Worm (Caenorhabditis elegans) whole organism, L1 larva: ENCODE results near the gene srh-33.

Experiments used
- C04F5.9 ChIP-seq: sonication (generic microtip); optimal IDR thresholded peaks from 2 replicates; lab custom pipeline; 2016; ENCODE audit warnings: missing genetic modification characterization, missing compliant biosample characterization
- Y116A8C.19 ChIP-seq: sonication (generic microtip); optimal IDR thresholded peaks from 2 replicates; lab custom pipeline; 2016; ENCODE audit warnings: missing compliant biosample characterization, missing genetic modification characterization, borderline replicate concordance
- alr-1 ChIP-seq: fragments of 200-800 bp; sonication (Bioruptor generic); optimal IDR thresholded peaks from 2 replicates; lab custom pipeline; 2018; ENCODE audit warnings: borderline replicate concordance, mild to moderate bottlenecking, missing genetic modification characterization, missing compliant biosample characterization
- ceh-8 ChIP-seq: fragments of 200-800 bp; sonication (Bioruptor generic); optimal IDR thresholded peaks from 2 replicates; lab custom pipeline; 2018; ENCODE audit warnings: mild to moderate bottlenecking, missing genetic modification characterization, moderate library complexity, missing compliant biosample characterization
- ces-1 ChIP-seq: fragments of 150-350 bp; optimal IDR thresholded peaks from 2 replicates; lab custom pipeline; 2014; ENCODE audit warnings: missing biosample characterization, missing genetic modification reagents, missing genetic modification characterization
- dpl-1 ChIP-seq, 3 experiments: fragments of 150-350 bp in 2 of 3; sonication (generic microtip) in 1 of 3; optimal IDR thresholded peaks; 2 replicates each; lab custom pipeline; 2014 to 2017; ENCODE audit warnings: missing biosample characterization in 3 of 3, missing genetic modification characterization in 3 of 3, missing genetic modification reagents in 3 of 3
- efl-1 ChIP-seq, 4 experiments: fragments of 150-350 bp; optimal IDR thresholded peaks in 3 of 4; peaks in 1 of 4; 1 replicate in 1 of 4; 2 replicates in 3 of 4; lab custom pipeline; 2014; ENCODE audit warnings: missing biosample characterization in 2 of 4, missing genetic modification characterization in 2 of 4, missing genetic modification reagents in 2 of 4
- egl-13 ChIP-seq: sonication (generic microtip); optimal IDR thresholded peaks from 2 replicates; lab custom pipeline; 2016; ENCODE audit warnings: missing genotype, missing genetic modification reagents, missing genetic modification characterization, missing compliant biosample characterization
- elt-2 ChIP-seq: sonication (generic microtip); optimal IDR thresholded peaks from 2 replicates; lab custom pipeline; 2016; ENCODE audit warnings: missing genetic modification characterization, mild to moderate bottlenecking, inconsistent platforms, missing compliant biosample characterization, missing genetic modification reagents
- fkh-10 ChIP-seq: sonication (generic microtip); optimal IDR thresholded peaks from 2 replicates; lab custom pipeline; 2017; ENCODE audit warnings: missing biosample characterization, missing genetic modification reagents, missing genetic modification characterization
- fkh-8 ChIP-seq: sonication (generic microtip); optimal IDR thresholded peaks from 2 replicates; lab custom pipeline; 2016; ENCODE audit warnings: mild to moderate bottlenecking, missing genetic modification characterization, missing compliant biosample characterization
- fos-1 ChIP-seq: fragments of 150-350 bp; optimal IDR thresholded peaks from 2 replicates; lab custom pipeline; 2014; ENCODE audit warnings: missing biosample characterization, missing genetic modification characterization
- hlh-17 ChIP-seq: fragments of 200-800 bp; sonication (Bioruptor generic); optimal IDR thresholded peaks from 2 replicates; lab custom pipeline; 2018; ENCODE audit warnings: missing genetic modification characterization, mild to moderate bottlenecking, missing compliant biosample characterization, moderate library complexity, borderline replicate concordance
- irx-1 ChIP-seq: sonication (generic microtip); optimal IDR thresholded peaks from 2 replicates; lab custom pipeline; 2016; ENCODE audit warnings: missing genetic modification characterization, missing compliant biosample characterization
- lin-13 ChIP-seq: fragments of 150-350 bp; optimal IDR thresholded peaks from 2 replicates; lab custom pipeline; 2014; ENCODE audit warnings: missing biosample characterization, missing genetic modification reagents, missing genetic modification characterization
- lsy-2 ChIP-seq, 2 experiments: fragments of 150-350 bp; optimal IDR thresholded peaks; 2 replicates each; lab custom pipeline; 2014; ENCODE audit warnings: missing biosample characterization in 2 of 2, missing genetic modification characterization in 2 of 2
- nhr-19 ChIP-seq: fragments of 200-800 bp; sonication (Bioruptor generic); conservative IDR thresholded peaks from 2 replicates; pipeline ENCODE4 v1.3.6; 2022; ENCODE audit warnings: missing genetic modification characterization, missing compliant biosample characterization
- nhr-20 ChIP-seq: sonication (generic microtip); optimal IDR thresholded peaks from 2 replicates; lab custom pipeline; 2016; ENCODE audit warnings: mild to moderate bottlenecking, missing genetic modification characterization, missing compliant biosample characterization
- nhr-28 ChIP-seq: fragments of 150-350 bp; optimal IDR thresholded peaks from 2 replicates; lab custom pipeline; 2014; ENCODE audit warnings: missing biosample characterization, missing genetic modification characterization
- nhr-76 ChIP-seq: sonication (generic microtip); optimal IDR thresholded peaks from 2 replicates; lab custom pipeline; 2017; ENCODE audit warnings: missing biosample characterization, missing genetic modification characterization
- nhr-77 ChIP-seq: fragments of 150-350 bp; optimal IDR thresholded peaks from 2 replicates; lab custom pipeline; 2014; ENCODE audit warnings: missing biosample characterization, missing genetic modification characterization
- nhr-84 ChIP-seq: sonication (generic microtip); optimal IDR thresholded peaks from 2 replicates; lab custom pipeline; 2017; ENCODE audit warnings: missing biosample characterization, missing genetic modification characterization
- nhr-85 ChIP-seq: sonication (generic microtip); peaks from one replicate; lab custom pipeline; 2016; ENCODE audit warnings: missing genetic modification characterization, inconsistent platforms, missing compliant biosample characterization
- nhr-90 ChIP-seq: sonication (generic microtip); optimal IDR thresholded peaks from 2 replicates; lab custom pipeline; 2016; ENCODE audit warnings: mild to moderate bottlenecking, missing genetic modification characterization, missing compliant biosample characterization; ENCODE audit not compliant: poor library complexity
- pag-3 ChIP-seq: sonication (generic microtip); optimal IDR thresholded peaks from 2 replicates; lab custom pipeline; 2017; ENCODE audit warnings: missing genetic modification characterization, mild to moderate bottlenecking, missing compliant biosample characterization, antibody characterized with exemption, borderline replicate concordance; ENCODE audit not compliant: insufficient read depth
- snu-23 ChIP-seq: sonication (generic microtip); optimal IDR thresholded peaks from 2 replicates; lab custom pipeline; 2016; ENCODE audit warnings: missing genetic modification characterization, missing compliant biosample characterization
- sox-4 ChIP-seq: sonication (generic microtip); optimal IDR thresholded peaks from 2 replicates; lab custom pipeline; 2016; ENCODE audit warnings: missing genetic modification characterization, missing compliant biosample characterization
- sptf-1 ChIP-seq: fragments of 150-350 bp; optimal IDR thresholded peaks from 2 replicates; lab custom pipeline; 2014; ENCODE audit warnings: missing biosample characterization, missing genetic modification characterization
- sup-37 ChIP-seq: fragments of 200-800 bp; sonication (Bioruptor generic); optimal IDR thresholded peaks from 2 replicates; lab custom pipeline; 2018; ENCODE audit warnings: mild to moderate bottlenecking, missing genetic modification characterization, missing compliant biosample characterization
- tbx-2 ChIP-seq: sonication (generic microtip); optimal IDR thresholded peaks from 2 replicates; lab custom pipeline; 2016; ENCODE audit warnings: missing genetic modification characterization, missing compliant biosample characterization
- unc-130 ChIP-seq: fragments of 150-350 bp; optimal IDR thresholded peaks from 2 replicates; lab custom pipeline; 2017; ENCODE audit warnings: missing biosample characterization, missing genetic modification characterization, inconsistent platforms
- unc-98 ChIP-seq: fragments of 200-800 bp; sonication (Bioruptor generic); IDR thresholded peaks from 2 replicates; pipeline ENCODE4 v1.3.6; 2022; ENCODE audit warnings: missing genetic modification characterization, missing compliant biosample characterization
- zag-1 ChIP-seq: fragments of 150-350 bp; optimal IDR thresholded peaks from 2 replicates; lab custom pipeline; 2014; ENCODE audit warnings: missing biosample characterization, missing genetic modification characterization
- ztf-4 ChIP-seq: fragments of 150-350 bp; optimal IDR thresholded peaks from 2 replicates; lab custom pipeline; 2014; ENCODE audit warnings: missing biosample characterization, missing genetic modification characterization

The srh-33 gene

ce11 chrV:424140-424539 lies 19.0 kb downstream of the srh-33 start, which contains the start of gene B0554.5:
Gene B0554.5, plus strand, starts transcription at chrV:424440.
- TF ChIP-seq egl-13 (tag; lab: Kevin White, UChicago) (no peak), sup-37 (GFP tag; lab: Kevin White, UChicago) (no peak), nhr-77 (tag; lab: Kevin White, UChicago) (no peak), fkh-8 (tag; lab: Kevin White, UChicago) (no peak), nhr-76 (no peak), lin-13 (GFP tag; lab: Kevin White, UChicago) (no peak), nhr-20 (tag; lab: Kevin White, UChicago) (no peak), snu-23 (GFP tag; lab: Kevin White, UChicago) (no peak), unc-98 (GFP tag; lab: Robert Waterston, UW) (no peak), nhr-90 (no peak), ceh-8 (no peak), nhr-19 (GFP tag; lab: Robert Waterston, UW) (no peak), irx-1 (tag; lab: Kevin White, UChicago) (no peak), ztf-4 (tag; lab: Kevin White, UChicago) (no peak), unc-130 (tag; lab: Kevin White, UChicago) (no peak), nhr-84 (no peak), dpl-1 (GFP tag; optimal IDR thresholded peaks at IDR 0.05; lab: Kevin White, UChicago) (no peak), fos-1 (tag; lab: Kevin White, UChicago) (no peak), Y116A8C.19 (tag; lab: Kevin White, UChicago) (no peak), sptf-1 (tag; lab: Kevin White, UChicago) (no peak)
- TF ChIP-seq, all 84 proteins: peak for 0

ce11 chrV:422133-422532 lies 21.0 kb downstream of the srh-33 start, which contains the start of gene dod-20:
Gene dod-20, plus strand, starts transcription at chrV:422433.
- no peak for TF ChIP-seq efl-1 (optimal IDR thresholded peaks at IDR 0.05; lab: Kevin White, UChicago)
- TF ChIP-seq efl-1 (GFP tag; optimal IDR thresholded peaks at IDR 0.05 in 1 of 2; lab: Kevin White, UChicago) = no peak
- no peak for TF ChIP-seq alr-1 (tag; lab: Kevin White, UChicago)
- no peak for TF ChIP-seq ceh-8
- no peak for TF ChIP-seq lin-13 (GFP tag; lab: Kevin White, UChicago)
- no peak for TF ChIP-seq C04F5.9
- TF ChIP-seq nhr-28 (tag; lab: Kevin White, UChicago) = no peak
- no peak for TF ChIP-seq tbx-2 (tag; lab: Kevin White, UChicago)
- TF ChIP-seq sup-37 (GFP tag; lab: Kevin White, UChicago) = no peak
- TF ChIP-seq lsy-2 (tag; optimal IDR thresholded peaks at IDR 0.05; lab: Kevin White, UChicago) = no peak
- TF ChIP-seq unc-130 (tag; lab: Kevin White, UChicago) = no peak
- TF ChIP-seq zag-1 (tag; lab: Kevin White, UChicago) = no peak
- no peak for TF ChIP-seq nhr-90
- TF ChIP-seq ces-1 (GFP tag; lab: Kevin White, UChicago) = no peak
- TF ChIP-seq sox-4 (tag; lab: Kevin White, UChicago) = no peak
- no peak for TF ChIP-seq fkh-10
- no peak for TF ChIP-seq nhr-84
- TF ChIP-seq pag-3 = no peak

ce11 chrV:418432-418831 lies 24.7 kb downstream of the srh-33 start, which contains the start of gene Y39D8A.1:
Gene Y39D8A.1, plus strand, starts transcription at chrV:418732.
- no peak for TF ChIP-seq efl-1 (optimal IDR thresholded peaks at IDR 0.05; lab: Kevin White, UChicago)
- TF ChIP-seq efl-1 (GFP tag; optimal IDR thresholded peaks at IDR 0.05 in 1 of 2; lab: Kevin White, UChicago) = peak in 1 of 2 experiments; percentile 32
- no peak for TF ChIP-seq hlh-17

- TF ChIP-seq nhr-85 (tag; lab: Kevin White, UChicago) = no peak
- TF ChIP-seq elt-2 (tag; lab: Kevin White, UChicago) = peak; percentile 44
- no peak for TF ChIP-seq fkh-10
Observed at ce11 chrV:417656-418353, 25.3 kb downstream of the srh-33 start, which contains the start of gene irg-8. Gene irg-8, minus strand, starts transcription at chrV:417706.
